Fruit fly (Drosophila melanogaster) Kc167 (cell line): ENCODE measurements around the gene CG11670.

ENCODE experiments used
- h ChIP-seq: fragments of >200 bp; optimal IDR thresholded peaks from 3 replicates; lab custom pipeline; 2018; ENCODE audit warnings: missing external identifiers
- ttk ChIP-seq: sonication (Bioruptor generic); optimal IDR thresholded peaks from 2 replicates; lab custom pipeline; 2017; ENCODE audit warnings: missing external identifiers

DNA sequence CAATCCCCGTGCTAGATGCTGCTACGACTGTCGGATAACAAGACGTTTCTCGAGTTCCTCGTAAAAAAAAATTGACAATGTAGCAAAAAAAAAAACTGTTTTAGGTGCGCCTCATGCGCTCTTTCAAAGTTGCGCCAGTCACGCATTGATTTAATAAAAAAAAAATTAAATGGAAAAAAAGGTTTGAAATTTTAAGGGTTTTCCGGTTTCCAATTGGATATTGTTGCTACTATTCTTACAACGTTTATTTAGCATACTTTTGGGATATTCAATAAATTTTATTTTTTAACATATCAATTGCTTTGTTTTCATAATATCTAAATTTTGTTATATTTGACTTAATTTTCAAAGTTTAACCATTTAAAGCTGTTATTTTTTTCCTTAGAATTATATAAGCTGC, 14.7 kb downstream of the CG11670 start:
- TF ChIP-seq h (lab: Kevin White, UChicago), result no peak
- no peak for TF ChIP-seq ttk (lab: Kevin White, UChicago)
